Worm (Caenorhabditis elegans) whole organism, young adult: ENCODE results near the gene mcm-2.

Experiments
- Y53F4B.3 ChIP-seq: fragments of 200-800 bp; sonication (Bioruptor generic); IDR thresholded peaks from 2 replicates; pipeline ENCODE4 v1.3.6; 2022; ENCODE audit warnings: missing genetic modification reagents, missing genetic modification characterization, missing compliant biosample characterization
- Y56A3A.18 ChIP-seq: fragments of 200-800 bp; sonication (Bioruptor generic); IDR thresholded peaks from 2 replicates; pipeline ENCODE4 v1.3.6; 2022; ENCODE audit warnings: missing genetic modification reagents, missing genetic modification characterization, missing compliant biosample characterization
- attf-3 ChIP-seq: fragments of 200-800 bp; sonication (Bioruptor generic); conservative IDR thresholded peaks from 2 replicates; pipeline ENCODE4 v1.3.6; 2022; ENCODE audit warnings: missing genetic modification reagents, missing genetic modification characterization, missing compliant biosample characterization
- attf-5 ChIP-seq: fragments of 200-800 bp; sonication (Bioruptor generic); optimal IDR thresholded peaks from 2 replicates; lab custom pipeline; 2018; ENCODE audit warnings: mild to moderate bottlenecking, missing genetic modification characterization, missing compliant biosample characterization
- egl-18 ChIP-seq: fragments of 200-800 bp; sonication (Bioruptor generic); IDR thresholded peaks from 2 replicates; pipeline ENCODE4 v1.3.6; 2022; ENCODE audit warnings: missing genetic modification reagents, missing genetic modification characterization, missing compliant biosample characterization
- ets-4 ChIP-seq: fragments of 200-800 bp; sonication (Bioruptor generic); optimal IDR thresholded peaks from 2 replicates; lab custom pipeline; 2018; ENCODE audit warnings: mild to moderate bottlenecking, missing genetic modification characterization, missing compliant biosample characterization
- madf-10 ChIP-seq: sonication (generic microtip); optimal IDR thresholded peaks from 2 replicates; lab custom pipeline; 2016; ENCODE audit warnings: mild to moderate bottlenecking, missing genetic modification characterization, missing compliant biosample characterization
- nfya-1 ChIP-seq: sonication (generic microtip); optimal IDR thresholded peaks from 2 replicates; lab custom pipeline; 2017; ENCODE audit warnings: antibody characterized with exemption, missing compliant biosample characterization, missing genetic modification characterization, borderline replicate concordance; ENCODE audit not compliant: insufficient read depth
- snpc-3.4 ChIP-seq: sonication (generic microtip); optimal IDR thresholded peaks from 2 replicates; lab custom pipeline; 2017; ENCODE audit warnings: missing genetic modification characterization, mild to moderate bottlenecking, missing compliant biosample characterization, antibody characterized with exemption, moderate library complexity, missing genotype, missing genetic modification reagents
- sptf-2 ChIP-seq: fragments of 200-800 bp; sonication (Bioruptor generic); optimal IDR thresholded peaks from 2 replicates; lab custom pipeline; 2018; ENCODE audit warnings: mild to moderate bottlenecking, missing genetic modification characterization, missing compliant biosample characterization

DNA sequence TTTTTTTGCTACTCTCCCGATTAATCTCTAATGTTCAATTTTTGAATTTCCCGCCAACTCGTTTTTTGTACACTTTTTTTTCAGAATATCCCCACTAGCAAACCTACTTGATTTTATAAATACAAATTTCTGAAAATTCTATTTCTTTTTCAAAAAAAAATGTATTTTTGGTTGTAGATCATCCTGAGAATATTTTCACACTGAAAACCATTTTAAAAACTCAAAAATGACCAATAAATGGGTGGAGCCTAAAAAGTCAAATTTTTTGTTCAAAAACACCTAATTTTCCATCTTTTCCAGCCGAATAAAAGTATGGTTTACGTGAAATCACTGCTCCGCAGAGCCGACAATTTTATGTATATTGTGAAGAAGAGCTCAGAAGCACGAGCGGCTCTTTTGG is 17.7 kb downstream of the mcm-2 start, which contains the start of gene Y17G7B.3:
- TF ChIP-seq ets-4, result no peak
- TF ChIP-seq sptf-2 (GFP tag; lab: Kevin White, UChicago), result no peak
- TF ChIP-seq nfya-1 (tag; lab: Kevin White, UChicago), result no peak
- TF ChIP-seq madf-10 (tag; lab: Kevin White, UChicago), result no peak
- TF ChIP-seq attf-3 (GFP tag; lab: Robert Waterston, UW), result no peak
- no peak for TF ChIP-seq Y56A3A.18 (GFP tag; lab: Robert Waterston, UW)
- no peak for TF ChIP-seq Y53F4B.3
- TF ChIP-seq snpc-3.4 (tag; lab: Kevin White, UChicago), result no peak
- TF ChIP-seq egl-18, result no peak
- TF ChIP-seq attf-5 (GFP tag; lab: Kevin White, UChicago), result no peak
